Fruit fly (Drosophila melanogaster): Measurements from ENCODE around the gene CG43117.

The CG43117 gene

DNA sequence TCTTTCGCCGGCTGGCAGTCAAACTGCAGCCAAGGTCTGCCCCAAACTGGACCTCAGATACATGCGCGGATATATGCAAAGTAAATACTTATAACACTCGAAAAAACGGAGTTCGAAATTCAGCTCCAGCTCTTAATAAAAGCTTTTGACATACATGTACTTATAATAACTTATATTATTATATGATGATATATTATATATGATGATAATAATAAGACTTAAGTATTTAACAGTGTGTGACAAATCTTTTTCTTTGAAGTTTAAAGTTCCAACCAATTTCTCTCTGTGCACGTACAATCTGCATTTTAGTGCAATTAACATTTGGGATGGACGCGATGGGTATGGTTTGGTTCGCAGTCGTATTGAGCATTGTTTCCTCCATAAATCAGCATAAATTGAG, 25.0 kb upstream of the CG43117 start (continued):
- TF ChIP-seq CG6808 (GFP tag; optimal IDR thresholded peaks at IDR 0.05) (peak; percentile 11), eg (GFP tag; IDR thresholded peaks at IDR 0.05) (no peak), fkh (GFP tag; optimal IDR thresholded peaks at IDR 0.05) (no peak), CG8632 (GFP tag; optimal IDR thresholded peaks at IDR 0.05) (peak; percentile 58), cyc (GFP tag; optimal IDR thresholded peaks at IDR 0.05) (no peak), Blimp-1 (GFP tag; optimal IDR thresholded peaks at IDR 0.05) (no peak), fd85E (GFP tag; optimal IDR thresholded peaks at IDR 0.05) (no peak), Met (GFP tag; optimal IDR thresholded peaks at IDR 0.05) (peak; percentile 5), CG11902 (GFP tag; optimal IDR thresholded peaks at IDR 0.05) (peak; percentile 26), Hr4 (GFP tag; optimal IDR thresholded peaks at IDR 0.05) (no peak)

dm6 chr3R:26432526-26432925, 22.1 kb upstream of the CG43117 start:
- TF ChIP-seq CG3919 (GFP tag; optimal IDR thresholded peaks at IDR 0.05) (no peak), CG15336 (GFP tag; IDR thresholded peaks at IDR 0.05) (no peak), fd85E (GFP tag; optimal IDR thresholded peaks at IDR 0.05) (no peak), CG11762 (GFP tag; optimal IDR thresholded peaks at IDR 0.05; ENCODE audit: insufficient read depth) (no peak), CG8119 (GFP tag; IDR thresholded peaks at IDR 0.05) (no peak), CG6163 (GFP tag; IDR thresholded peaks at IDR 0.05) (no peak), vri (GFP tag; optimal IDR thresholded peaks at IDR 0.05) (no peak), svp (GFP tag) (no peak), CG31627 (GFP tag; optimal IDR thresholded peaks at IDR 0.05) (no peak), Eip78C (GFP tag) (no peak), CG16779 (tag; optimal IDR thresholded peaks at IDR 0.05) (no peak), CG3032 (tag; optimal IDR thresholded peaks at IDR 0.05) (no peak), Sox14 (GFP tag; optimal IDR thresholded peaks at IDR 0.05) (no peak), CG6808 (GFP tag; optimal IDR thresholded peaks at IDR 0.05) (no peak), Met (GFP tag; optimal IDR thresholded peaks at IDR 0.05) (no peak), fd59A (GFP tag; optimal IDR thresholded peaks at IDR 0.05) (no peak), Sox15 (GFP tag; optimal IDR thresholded peaks at IDR 0.05) (no peak), Smox (GFP tag; optimal IDR thresholded peaks at IDR 0.05) (no peak), CG11902 (GFP tag; optimal IDR thresholded peaks at IDR 0.05) (no peak), OdsH (GFP tag; optimal IDR thresholded peaks at IDR 0.05) (no peak)

DNA sequence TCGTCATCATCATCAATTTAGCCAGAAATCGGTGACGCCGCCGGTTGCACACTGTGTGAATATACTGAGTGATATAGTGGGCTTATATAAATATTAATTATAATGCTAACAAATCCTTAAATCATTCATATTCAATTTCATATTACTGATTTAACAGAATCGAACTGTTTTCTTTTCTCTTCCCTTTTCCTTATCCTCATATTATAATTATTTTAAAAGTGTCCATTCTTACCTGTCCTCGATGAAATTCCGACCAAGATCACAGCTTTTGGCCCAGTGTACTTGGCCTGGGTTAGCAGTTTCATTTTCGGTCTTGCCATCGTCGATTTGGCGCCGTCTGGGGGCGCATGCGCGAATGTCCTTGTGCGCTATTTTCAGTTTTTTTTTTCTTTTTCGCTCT, 21.6 kb upstream of the CG43117 start:
- TF ChIP-seq CG32006 (GFP tag; optimal IDR thresholded peaks at IDR 0.05) = peak; percentile 62
- peak; percentile 25; the same call in 1 of the 3 replicates for TF ChIP-seq eg (GFP tag; IDR thresholded peaks at IDR 0.05)
- peak; percentile 79 for TF ChIP-seq Eip78C (GFP tag)
- TF ChIP-seq CG11294 (GFP tag; IDR thresholded peaks at IDR 0.05) = no peak
- TF ChIP-seq CG7368 (GFP tag; optimal IDR thresholded peaks at IDR 0.05) = no peak
- peak; percentile 15 for TF ChIP-seq CG6276 (GFP tag; optimal IDR thresholded peaks at IDR 0.05)
- TF ChIP-seq CG3919 (GFP tag; optimal IDR thresholded peaks at IDR 0.05) = peak; percentile 28
- no peak for TF ChIP-seq ss (GFP tag; optimal IDR thresholded peaks at IDR 0.05)
- peak; percentile 6 for TF ChIP-seq CG8632 (GFP tag; optimal IDR thresholded peaks at IDR 0.05)
- no peak for TF ChIP-seq Eip93F (GFP tag; optimal IDR thresholded peaks at IDR 0.05)
- TF ChIP-seq pdm3 (GFP tag; optimal IDR thresholded peaks at IDR 0.05) = peak; percentile 10
- TF ChIP-seq CG3032 (tag; optimal IDR thresholded peaks at IDR 0.05) = peak; percentile 7
- 0 out of 2 replicates have a peak, but pooled peaks have one; percentile 23 for TF ChIP-seq CG15336 (GFP tag; IDR thresholded peaks at IDR 0.05)
- no peak for TF ChIP-seq CG6808 (GFP tag; optimal IDR thresholded peaks at IDR 0.05)
- TF ChIP-seq Hr4 (GFP tag; optimal IDR thresholded peaks at IDR 0.05) = peak; percentile 42
- TF ChIP-seq CG11762 (GFP tag; optimal IDR thresholded peaks at IDR 0.05; ENCODE audit: insufficient read depth) = peak; percentile 13
- peak; percentile 3 for TF ChIP-seq acj6 (GFP tag; optimal IDR thresholded peaks at IDR 0.05)
- TF ChIP-seq CG8119 (GFP tag; IDR thresholded peaks at IDR 0.05) = 0 out of 3 replicates have a peak, but pooled peaks have one; percentile 40
- peak; percentile 40 for TF ChIP-seq achi (GFP tag; optimal IDR thresholded peaks at IDR 0.05)
- no peak for TF ChIP-seq CG10669 (GFP tag; optimal IDR thresholded peaks at IDR 0.05)
- no peak for TF ChIP-seq CG1621 (tag; optimal IDR thresholded peaks at IDR 0.05)
- no peak for TF ChIP-seq lz (GFP tag; optimal IDR thresholded peaks at IDR 0.05)
- TF ChIP-seq salr (GFP tag; optimal IDR thresholded peaks at IDR 0.05) = no peak
- no peak for TF ChIP-seq net (GFP tag; optimal IDR thresholded peaks at IDR 0.05)
- no peak for TF ChIP-seq spab (GFP tag; optimal IDR thresholded peaks at IDR 0.05)
- peak; percentile 22 for TF ChIP-seq CG4318 (GFP tag; optimal IDR thresholded peaks at IDR 0.05)
- no peak for TF ChIP-seq Hr39 (GFP tag; optimal IDR thresholded peaks at IDR 0.05)
- peak; percentile 46 for TF ChIP-seq svp (GFP tag)
